Fruit fly (Drosophila melanogaster) whole organism, wandering third instar larva: ENCODE data around the gene Gmd.

ENCODE experiments used
- Abd-B ChIP-seq: fragments of >200 bp; optimal IDR thresholded peaks from 2 replicates; lab custom pipeline; 2017; ENCODE audit warnings: missing biosample characterization, missing genetic modification characterization
- CG9705 ChIP-seq: fragments of 200-800 bp; sonication (Bioruptor generic); optimal IDR thresholded peaks from 2 replicates; lab custom pipeline; 2018; ENCODE audit warnings: missing biosample characterization, mild to moderate bottlenecking, missing genetic modification characterization
- CrebA ChIP-seq: fragments of 200-800 bp; sonication (Bioruptor generic); optimal IDR thresholded peaks from 2 replicates; lab custom pipeline; 2016; ENCODE audit warnings: missing biosample characterization, mild to moderate bottlenecking, missing genetic modification characterization, borderline replicate concordance
- Dif ChIP-seq: fragments of 200-275, 200-300 bp; sonication (Bioruptor generic); optimal IDR thresholded peaks from 2 replicates; lab custom pipeline; 2018; ENCODE audit warnings: missing biosample characterization, missing genetic modification characterization; ENCODE audit not compliant: partially characterized antibody
- HLH106 ChIP-seq: fragments of 200-800 bp; optimal IDR thresholded peaks from 3 replicates; lab custom pipeline; 2019; ENCODE audit warnings: missing biosample characterization, mild to moderate bottlenecking, missing genetic modification characterization, moderate library complexity
- Hr83 ChIP-seq: fragments of 200-300 bp; sonication (Bioruptor generic); optimal IDR thresholded peaks from 2 replicates; lab custom pipeline; 2016; ENCODE audit warnings: missing biosample characterization, mild to moderate bottlenecking, missing genetic modification characterization, moderate library complexity; ENCODE audit not compliant: poor library complexity, severe bottlenecking
- Rel ChIP-seq, 2 experiments: fragments of 200-800 bp; sonication (Bioruptor generic) in 1 of 2; optimal IDR thresholded peaks; 2 replicates in 1 of 2; 3 replicates in 1 of 2; lab custom pipeline; 2016 to 2019; ENCODE audit warnings: mild to moderate bottlenecking in 2 of 2, missing biosample characterization in 2 of 2, missing genetic modification characterization in 2 of 2, moderate library complexity in 1 of 2
- Sp1 ChIP-seq: fragments of 200-800 bp; sonication (Bioruptor generic); optimal IDR thresholded peaks from 3 replicates; lab custom pipeline; 2019; ENCODE audit warnings: missing biosample characterization, mild to moderate bottlenecking, missing genetic modification characterization, moderate library complexity
- br ChIP-seq: fragments of 200-800 bp; sonication (Bioruptor generic); optimal IDR thresholded peaks from 2 replicates; lab custom pipeline; 2016; ENCODE audit warnings: missing biosample characterization, missing genetic modification characterization
- brk ChIP-seq: fragments of 200-800 bp; sonication (Bioruptor generic); optimal IDR thresholded peaks from 2 replicates; lab custom pipeline; 2016; ENCODE audit warnings: missing biosample characterization, mild to moderate bottlenecking, missing genetic modification characterization
- dl ChIP-seq, 2 experiments: fragments of 175-275, 200-275 bp in 1 of 2; fragments of 200-275 bp in 1 of 2; sonication (Bioruptor generic); optimal IDR thresholded peaks; lab custom pipeline; 2018; ENCODE audit warnings: mild to moderate bottlenecking in 2 of 2, missing biosample characterization in 2 of 2, missing genetic modification characterization in 2 of 2, moderate library complexity in 2 of 2; ENCODE audit not compliant: partially characterized antibody in 2 of 2, insufficient read depth in 1 of 2
- dsf ChIP-seq: sonication (Bioruptor generic); optimal IDR thresholded peaks from 2 replicates; lab custom pipeline; 2016; ENCODE audit warnings: missing biosample characterization, missing genetic modification characterization, borderline replicate concordance
- foxo ChIP-seq, 2 experiments: fragments of 200-800 bp; sonication (Bioruptor generic); optimal IDR thresholded peaks; 2 replicates in 1 of 2; 3 replicates in 1 of 2; lab custom pipeline; 2016 to 2017; ENCODE audit warnings: missing biosample characterization in 2 of 2, missing genetic modification characterization in 2 of 2
- jim ChIP-seq: fragments of 175-275, 200-325 bp; sonication (Bioruptor generic); optimal IDR thresholded peaks from 2 replicates; lab custom pipeline; 2016; ENCODE audit warnings: missing biosample characterization, mild to moderate bottlenecking, missing genetic modification characterization
- pan ChIP-seq: fragments of >200 bp; optimal IDR thresholded peaks from 2 replicates; lab custom pipeline; 2017
- psq ChIP-seq: fragments of 200-800 bp; sonication (Bioruptor generic); optimal IDR thresholded peaks from 3 replicates; lab custom pipeline; 2017; ENCODE audit warnings: missing biosample characterization, mild to moderate bottlenecking, missing genetic modification characterization, moderate library complexity
- sage ChIP-seq: fragments of 200-800 bp; sonication (Bioruptor generic); optimal IDR thresholded peaks from 2 replicates; lab custom pipeline; 2016; ENCODE audit warnings: missing biosample characterization, mild to moderate bottlenecking, missing genetic modification characterization
- sv ChIP-seq: fragments of 200-800 bp; sonication (Bioruptor generic); optimal IDR thresholded peaks from 3 replicates; lab custom pipeline; 2016; ENCODE audit warnings: missing biosample characterization, missing genetic modification characterization
- woc ChIP-seq: sonication (Bioruptor generic); optimal IDR thresholded peaks from 2 replicates; lab custom pipeline; 2016; ENCODE audit warnings: missing biosample characterization, mild to moderate bottlenecking, missing genetic modification characterization

Gmd gene

DNA sequence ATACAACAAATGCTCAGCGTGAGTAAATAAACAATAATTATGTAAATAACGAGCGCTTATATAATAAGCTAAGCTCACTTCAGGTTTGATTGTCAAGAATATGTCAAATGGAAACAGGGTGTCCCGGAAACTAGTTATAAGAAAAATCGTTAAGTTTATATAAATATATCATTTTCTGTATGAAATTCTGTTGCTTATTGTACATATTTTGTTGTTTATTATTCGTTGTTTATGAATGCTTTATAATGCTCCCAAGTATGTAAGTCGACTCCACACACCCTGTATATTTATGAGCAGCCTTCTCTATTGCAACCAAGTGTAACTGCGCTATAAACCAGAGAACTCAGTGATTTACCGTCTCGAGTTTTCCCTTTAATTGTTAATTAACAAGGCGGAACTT lies 46.3 kb downstream of the Gmd start:
- TF ChIP-seq woc (GFP tag; lab: Kevin White, UChicago) (no peak), CG9705 (GFP tag; lab: Kevin White, UChicago) (no peak), Sp1 (GFP tag; lab: Kevin White, UChicago) (no peak), pan (lab: Kevin White, UChicago) (no peak), psq (no peak), CrebA (GFP tag; lab: Kevin White, UChicago) (no peak), dsf (GFP tag; lab: Kevin White, UChicago) (no peak), brk (no peak), Dif (no peak), Hr83 (GFP tag; lab: Kevin White, UChicago) (no peak), Rel (GFP tag; optimal IDR thresholded peaks at IDR 0.05; lab: Kevin White, UChicago) (no peak), Rel (tag; optimal IDR thresholded peaks at IDR 0.05; lab: Kevin White, UChicago) (no peak), jim (GFP tag; lab: Kevin White, UChicago) (no peak), sv (GFP tag; lab: Kevin White, UChicago) (no peak), dl (GFP tag; optimal IDR thresholded peaks at IDR 0.05; lab: Kevin White, UChicago; ENCODE audit: insufficient read depth in 1 of 2, partially characterized antibody in 2 of 2) (no peak), HLH106 (tag; lab: Kevin White, UChicago) (no peak), Abd-B (no peak), sage (GFP tag; lab: Kevin White, UChicago) (no peak), br (GFP tag; lab: Kevin White, UChicago) (no peak)

DNA sequence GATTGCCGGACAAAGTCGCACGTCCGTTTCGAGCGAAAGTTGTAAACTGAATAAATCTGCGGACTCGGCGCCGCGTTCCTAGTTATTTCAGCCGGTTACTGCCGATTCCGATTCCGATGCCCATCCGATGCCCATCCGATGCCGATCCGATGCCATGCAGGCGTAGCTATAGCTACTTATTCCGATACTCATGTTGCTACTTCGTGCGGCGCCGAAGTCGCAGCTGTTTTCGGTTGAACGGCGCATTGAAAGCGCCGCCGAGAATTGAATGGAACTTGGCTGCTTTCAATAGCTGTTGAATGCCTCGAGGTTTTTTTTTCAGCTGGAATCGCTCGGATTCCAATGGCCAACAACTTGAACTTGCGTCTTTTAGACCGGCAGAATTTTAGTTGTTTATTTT lies 48.5 kb downstream of the Gmd start:
- TF ChIP-seq foxo (GFP tag; optimal IDR thresholded peaks at IDR 0.05; lab: Kevin White, UChicago) = no peak
- TF ChIP-seq, all 38 proteins: peak for 0
